Worm (Caenorhabditis elegans) whole organism, L1 larva: ENCODE data around the gene dao-3.

Source experiments
- C16A3.4 ChIP-seq: fragments of 150-350 bp; optimal IDR thresholded peaks from 2 replicates; lab custom pipeline; 2014; ENCODE audit warnings: missing biosample characterization, missing genetic modification characterization
- C34B4.2 ChIP-seq: sonication (generic microtip); optimal IDR thresholded peaks from 2 replicates; lab custom pipeline; 2017; ENCODE audit warnings: mild to moderate bottlenecking, missing genetic modification characterization, missing compliant biosample characterization
- alr-1 ChIP-seq: fragments of 200-800 bp; sonication (Bioruptor generic); optimal IDR thresholded peaks from 2 replicates; lab custom pipeline; 2018; ENCODE audit warnings: borderline replicate concordance, mild to moderate bottlenecking, missing genetic modification characterization, missing compliant biosample characterization
- blmp-1 ChIP-seq: fragments of 150-350 bp; optimal IDR thresholded peaks from 2 replicates; lab custom pipeline; 2014; ENCODE audit warnings: missing biosample characterization, missing genetic modification characterization
- ceh-90 ChIP-seq: sonication (generic microtip); optimal IDR thresholded peaks from 2 replicates; lab custom pipeline; 2016; ENCODE audit warnings: missing genetic modification characterization, missing compliant biosample characterization
- ces-1 ChIP-seq: fragments of 150-350 bp; optimal IDR thresholded peaks from 2 replicates; lab custom pipeline; 2014; ENCODE audit warnings: missing biosample characterization, missing genetic modification reagents, missing genetic modification characterization
- dpl-1 ChIP-seq, 3 experiments: fragments of 150-350 bp in 2 of 3; sonication (generic microtip) in 1 of 3; optimal IDR thresholded peaks; 2 replicates each; lab custom pipeline; 2014 to 2017; ENCODE audit warnings: missing biosample characterization in 3 of 3, missing genetic modification characterization in 3 of 3, missing genetic modification reagents in 3 of 3
- dsc-1 ChIP-seq: sonication (generic microtip); optimal IDR thresholded peaks from 2 replicates; lab custom pipeline; 2016; ENCODE audit warnings: mild to moderate bottlenecking, missing genetic modification characterization, missing compliant biosample characterization
- efl-1 ChIP-seq, 4 experiments: fragments of 150-350 bp; optimal IDR thresholded peaks in 3 of 4; peaks in 1 of 4; 1 replicate in 1 of 4; 2 replicates in 3 of 4; lab custom pipeline; 2014; ENCODE audit warnings: missing biosample characterization in 2 of 4, missing genetic modification characterization in 2 of 4, missing genetic modification reagents in 2 of 4
- efl-3 ChIP-seq: fragments of 200-800 bp; sonication (Bioruptor generic); optimal IDR thresholded peaks from 2 replicates; lab custom pipeline; 2018; ENCODE audit warnings: mild to moderate bottlenecking, missing genetic modification characterization, missing compliant biosample characterization
- egl-27 ChIP-seq, 2 experiments: fragments of 150-350 bp in 1 of 2; sonication (generic microtip); optimal IDR thresholded peaks; 3 replicates each; lab custom pipeline; 2017 to 2018; ENCODE audit warnings: missing biosample characterization in 2 of 2, missing genetic modification characterization in 2 of 2, missing genetic modification reagents in 2 of 2
- elt-2 ChIP-seq: sonication (generic microtip); optimal IDR thresholded peaks from 2 replicates; lab custom pipeline; 2016; ENCODE audit warnings: missing genetic modification characterization, mild to moderate bottlenecking, inconsistent platforms, missing compliant biosample characterization, missing genetic modification reagents
- fkh-4 ChIP-seq: sonication (generic microtip); optimal IDR thresholded peaks from 2 replicates; lab custom pipeline; 2016; ENCODE audit warnings: missing compliant biosample characterization, missing genetic modification characterization, borderline replicate concordance
- fos-1 ChIP-seq: fragments of 150-350 bp; optimal IDR thresholded peaks from 2 replicates; lab custom pipeline; 2014; ENCODE audit warnings: missing biosample characterization, missing genetic modification characterization
- grh-1 ChIP-seq: fragments of 200-800 bp; sonication (Bioruptor generic); IDR thresholded peaks from 2 replicates; pipeline ENCODE4 v1.3.6; 2022; ENCODE audit warnings: missing genetic modification reagents, missing genetic modification characterization, missing compliant biosample characterization
- hlh-17 ChIP-seq: fragments of 200-800 bp; sonication (Bioruptor generic); optimal IDR thresholded peaks from 2 replicates; lab custom pipeline; 2018; ENCODE audit warnings: missing genetic modification characterization, mild to moderate bottlenecking, missing compliant biosample characterization, moderate library complexity, borderline replicate concordance
- isw-1 ChIP-seq: fragments of 200-800 bp; sonication (Bioruptor generic); IDR thresholded peaks from 2 replicates; pipeline ENCODE4 v1.3.6; 2022; ENCODE audit warnings: missing genetic modification characterization, missing compliant biosample characterization
- jun-1 ChIP-seq: fragments of 150-350 bp; optimal IDR thresholded peaks from 2 replicates; lab custom pipeline; 2014; ENCODE audit warnings: missing biosample characterization, missing genetic modification reagents, missing genetic modification characterization
- lin-13 ChIP-seq: fragments of 150-350 bp; optimal IDR thresholded peaks from 2 replicates; lab custom pipeline; 2014; ENCODE audit warnings: missing biosample characterization, missing genetic modification reagents, missing genetic modification characterization
- lin-14 ChIP-seq: fragments of 200-800 bp; sonication (Bioruptor generic); optimal IDR thresholded peaks from 2 replicates; lab custom pipeline; 2018; ENCODE audit warnings: mild to moderate bottlenecking, missing genetic modification characterization, moderate library complexity, missing compliant biosample characterization
- lin-35 ChIP-seq, 2 experiments: fragments of 150-350 bp; optimal IDR thresholded peaks; 2 replicates each; lab custom pipeline; 2014; ENCODE audit warnings: missing biosample characterization in 2 of 2, missing genetic modification characterization in 2 of 2, missing genetic modification reagents in 2 of 2
- lir-3 ChIP-seq: sonication (generic microtip); optimal IDR thresholded peaks from 2 replicates; lab custom pipeline; 2016; ENCODE audit warnings: mild to moderate bottlenecking, missing genetic modification characterization, moderate library complexity, missing compliant biosample characterization; ENCODE audit not compliant: poor library complexity
- lsy-2 ChIP-seq, 2 experiments: fragments of 150-350 bp; optimal IDR thresholded peaks; 2 replicates each; lab custom pipeline; 2014; ENCODE audit warnings: missing biosample characterization in 2 of 2, missing genetic modification characterization in 2 of 2
- mab-9 ChIP-seq: fragments of 200-800 bp; sonication (Bioruptor generic); IDR thresholded peaks from 2 replicates; pipeline ENCODE4 v1.3.6; 2022; ENCODE audit warnings: missing genetic modification reagents, missing genetic modification characterization, missing compliant biosample characterization
- mep-1 ChIP-seq: fragments of 150-350 bp; optimal IDR thresholded peaks from 2 replicates; lab custom pipeline; 2014; ENCODE audit warnings: missing biosample characterization, missing genetic modification characterization
- nhr-11 ChIP-seq: fragments of 150-350 bp; optimal IDR thresholded peaks from 2 replicates; lab custom pipeline; 2014; ENCODE audit warnings: missing biosample characterization, missing genetic modification characterization
- nhr-28 ChIP-seq: fragments of 150-350 bp; optimal IDR thresholded peaks from 2 replicates; lab custom pipeline; 2014; ENCODE audit warnings: missing biosample characterization, missing genetic modification characterization
- nhr-47 ChIP-seq: sonication (generic microtip); optimal IDR thresholded peaks from 2 replicates; lab custom pipeline; 2016; ENCODE audit warnings: mild to moderate bottlenecking, missing genetic modification characterization, moderate library complexity, missing compliant biosample characterization
- nhr-71 ChIP-seq: sonication (generic microtip); optimal IDR thresholded peaks from 2 replicates; lab custom pipeline; 2016; ENCODE audit warnings: mild to moderate bottlenecking, missing genetic modification characterization, moderate library complexity, missing compliant biosample characterization
- nhr-76 ChIP-seq: sonication (generic microtip); optimal IDR thresholded peaks from 2 replicates; lab custom pipeline; 2017; ENCODE audit warnings: missing biosample characterization, missing genetic modification characterization
- nhr-77 ChIP-seq: fragments of 150-350 bp; optimal IDR thresholded peaks from 2 replicates; lab custom pipeline; 2014; ENCODE audit warnings: missing biosample characterization, missing genetic modification characterization
- nhr-85 ChIP-seq: sonication (generic microtip); peaks from one replicate; lab custom pipeline; 2016; ENCODE audit warnings: missing genetic modification characterization, inconsistent platforms, missing compliant biosample characterization
- pqm-1 ChIP-seq: sonication (generic microtip); optimal IDR thresholded peaks from 3 replicates; lab custom pipeline; 2017; ENCODE audit warnings: missing biosample characterization, missing genetic modification characterization
- rnt-1 ChIP-seq: sonication (generic microtip); optimal IDR thresholded peaks from 2 replicates; lab custom pipeline; 2016; ENCODE audit warnings: mild to moderate bottlenecking, missing genetic modification characterization, moderate library complexity, missing compliant biosample characterization
- skn-1 ChIP-seq: fragments of 150-350 bp; optimal IDR thresholded peaks from 2 replicates; lab custom pipeline; 2014; ENCODE audit warnings: missing biosample characterization, missing genetic modification characterization
- snpc-4 ChIP-seq: fragments of 150-350 bp; optimal IDR thresholded peaks from 2 replicates; lab custom pipeline; 2014; ENCODE audit warnings: missing biosample characterization, missing genetic modification characterization
- snu-23 ChIP-seq: sonication (generic microtip); optimal IDR thresholded peaks from 2 replicates; lab custom pipeline; 2016; ENCODE audit warnings: missing genetic modification characterization, missing compliant biosample characterization
- sox-4 ChIP-seq: sonication (generic microtip); optimal IDR thresholded peaks from 2 replicates; lab custom pipeline; 2016; ENCODE audit warnings: missing genetic modification characterization, missing compliant biosample characterization
- swsn-7 ChIP-seq: sonication (generic microtip); optimal IDR thresholded peaks from 2 replicates; lab custom pipeline; 2016; ENCODE audit warnings: missing genetic modification characterization, missing compliant biosample characterization
- tbx-2 ChIP-seq: sonication (generic microtip); optimal IDR thresholded peaks from 2 replicates; lab custom pipeline; 2016; ENCODE audit warnings: missing genetic modification characterization, missing compliant biosample characterization
- tlp-1 ChIP-seq: fragments of 150-350 bp; optimal IDR thresholded peaks from 2 replicates; lab custom pipeline; 2014; ENCODE audit warnings: missing biosample characterization, missing genetic modification characterization
- unc-30 ChIP-seq: sonication (generic microtip); optimal IDR thresholded peaks from 2 replicates; lab custom pipeline; 2017; ENCODE audit warnings: missing biosample characterization, missing genetic modification characterization
- unc-62 ChIP-seq: fragments of 150-350 bp; optimal IDR thresholded peaks from 2 replicates; lab custom pipeline; 2014; ENCODE audit warnings: missing biosample characterization, missing genetic modification reagents, missing genetic modification characterization
- unc-86 ChIP-seq: sonication (generic microtip); optimal IDR thresholded peaks from 2 replicates; lab custom pipeline; 2016; ENCODE audit warnings: missing genetic modification characterization, missing compliant biosample characterization
- vab-15 ChIP-seq: sonication (generic microtip); optimal IDR thresholded peaks from 2 replicates; lab custom pipeline; 2017; ENCODE audit warnings: missing genotype, mild to moderate bottlenecking, missing genetic modification characterization, missing compliant biosample characterization
- xbp-1 ChIP-seq: sonication (generic microtip); optimal IDR thresholded peaks from 2 replicates; lab custom pipeline; 2016; ENCODE audit warnings: missing genetic modification characterization, missing compliant biosample characterization
- zag-1 ChIP-seq: fragments of 150-350 bp; optimal IDR thresholded peaks from 2 replicates; lab custom pipeline; 2014; ENCODE audit warnings: missing biosample characterization, missing genetic modification characterization
- zip-4 ChIP-seq: fragments of 200-800 bp; sonication (Bioruptor generic); optimal IDR thresholded peaks from 2 replicates; lab custom pipeline; 2018; ENCODE audit warnings: mild to moderate bottlenecking, missing genetic modification characterization, moderate library complexity, missing compliant biosample characterization
- ztf-11 ChIP-seq, 2 experiments: sonication (generic microtip); optimal IDR thresholded peaks; 2 replicates each; lab custom pipeline; 2016 to 2017; ENCODE audit warnings: missing genetic modification characterization in 2 of 2, missing biosample characterization in 1 of 2, missing compliant biosample characterization in 1 of 2
- ztf-4 ChIP-seq: fragments of 150-350 bp; optimal IDR thresholded peaks from 2 replicates; lab custom pipeline; 2014; ENCODE audit warnings: missing biosample characterization, missing genetic modification characterization

dao-3 gene

DNA sequence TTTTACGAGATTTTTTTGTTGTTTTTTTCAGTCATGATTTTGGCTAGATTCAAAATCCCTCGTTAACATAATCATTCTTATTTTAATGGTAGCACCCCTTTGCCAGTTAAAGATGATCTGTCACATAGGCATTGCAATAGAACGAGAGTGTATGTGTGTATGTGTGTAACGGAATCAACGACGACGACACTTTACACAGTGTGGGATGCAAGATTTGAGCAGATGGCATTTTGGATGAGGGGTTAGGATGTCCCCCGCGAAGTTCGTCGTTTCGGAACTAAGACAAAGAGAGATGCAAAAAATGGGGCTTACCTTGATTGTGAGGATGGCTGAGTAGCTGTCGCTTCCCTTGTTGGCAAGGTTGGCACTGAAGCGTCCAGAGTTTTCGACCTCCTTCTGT, 34.3 kb downstream of the dao-3 start:
- no peak for TF ChIP-seq hlh-17 (GFP tag; lab: Kevin White, UChicago)
- no peak for TF ChIP-seq unc-86
- peak; percentile 13 for TF ChIP-seq lin-14 (GFP tag; lab: Kevin White, UChicago)
- no peak for TF ChIP-seq ces-1 (GFP tag; lab: Kevin White, UChicago)
- no peak for TF ChIP-seq ztf-11 (tag; optimal IDR thresholded peaks at IDR 0.05; lab: Kevin White, UChicago)
- TF ChIP-seq ceh-90 (tag; lab: Kevin White, UChicago), result no peak
- no peak for TF ChIP-seq vab-15 (tag; lab: Kevin White, UChicago)
- TF ChIP-seq nhr-77 (tag; lab: Kevin White, UChicago), result no peak
- no peak for TF ChIP-seq snu-23 (GFP tag; lab: Kevin White, UChicago)
- no peak for TF ChIP-seq zag-1 (tag; lab: Kevin White, UChicago)
- no peak for TF ChIP-seq C34B4.2 (tag; lab: Kevin White, UChicago)
- no peak for TF ChIP-seq jun-1 (tag; lab: Kevin White, UChicago)
- TF ChIP-seq isw-1 (GFP tag; lab: Robert Waterston, UW), result no peak
- peak; percentile 27 for TF ChIP-seq dsc-1 (tag; lab: Kevin White, UChicago)
- TF ChIP-seq lir-3 (tag; lab: Kevin White, UChicago), result no peak
- TF ChIP-seq unc-30 (tag; lab: Kevin White, UChicago), result no peak
- no peak for TF ChIP-seq nhr-47 (tag; lab: Kevin White, UChicago)
- TF ChIP-seq egl-27 (tag; optimal IDR thresholded peaks at IDR 0.05; lab: Kevin White, UChicago), result no peak
- peak; percentile 35 for TF ChIP-seq rnt-1 (tag; lab: Kevin White, UChicago)
- no peak for TF ChIP-seq nhr-11 (tag; lab: Kevin White, UChicago)
- TF ChIP-seq mab-9 (GFP tag; lab: Robert Waterston, UW), result no peak

DNA sequence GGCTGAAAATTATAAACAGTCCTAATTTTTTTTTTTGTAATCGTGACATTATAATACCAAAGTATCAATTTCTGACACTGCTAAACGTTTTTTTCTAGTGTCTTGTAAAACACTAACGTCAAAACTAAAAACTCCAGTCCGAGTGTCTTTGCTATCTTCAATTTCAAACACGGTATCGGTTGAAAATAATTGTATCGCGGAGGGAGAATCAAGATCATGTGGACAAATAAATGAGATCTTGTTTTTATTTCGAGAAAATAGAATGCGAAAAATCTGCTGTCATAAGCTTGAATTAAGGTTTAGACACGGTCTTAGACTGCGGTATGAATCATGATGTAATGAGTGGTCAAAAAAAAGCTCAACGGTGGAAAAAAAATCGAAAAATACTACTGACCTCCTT, 37.7 kb downstream of the dao-3 start:
- TF ChIP-seq sox-4, result peak; percentile 9
- TF ChIP-seq blmp-1 (tag; lab: Kevin White, UChicago), result no peak
- peak in 1 of 2 experiments; percentile 33 for TF ChIP-seq lin-35 (GFP tag; optimal IDR thresholded peaks at IDR 0.05; lab: Kevin White, UChicago)
- TF ChIP-seq nhr-28 (tag; lab: Kevin White, UChicago), result no peak
- peak; percentile 14 for TF ChIP-seq rnt-1 (tag; lab: Kevin White, UChicago)
- no peak for TF ChIP-seq unc-30 (tag; lab: Kevin White, UChicago)
- no peak for TF ChIP-seq isw-1 (GFP tag; lab: Robert Waterston, UW)
- TF ChIP-seq nhr-71 (tag; lab: Kevin White, UChicago), result peak; percentile 50
- TF ChIP-seq efl-1 (optimal IDR thresholded peaks at IDR 0.05; lab: Kevin White, UChicago), result peak in 1 of 2 experiments; percentile 9
- TF ChIP-seq efl-1 (GFP tag; optimal IDR thresholded peaks at IDR 0.05 in 1 of 2; lab: Kevin White, UChicago), result no peak
- no peak for TF ChIP-seq tlp-1 (tag; lab: Kevin White, UChicago)
- TF ChIP-seq dpl-1 (GFP tag; optimal IDR thresholded peaks at IDR 0.05; lab: Kevin White, UChicago), result no peak
- no peak for TF ChIP-seq skn-1
- TF ChIP-seq alr-1 (tag; lab: Kevin White, UChicago), result no peak
- TF ChIP-seq mab-9 (GFP tag; lab: Robert Waterston, UW), result no peak
- TF ChIP-seq C16A3.4 (tag; lab: Kevin White, UChicago), result peak; percentile 40
- no peak for TF ChIP-seq elt-2 (tag; lab: Kevin White, UChicago)
- no peak for TF ChIP-seq lin-13 (GFP tag; lab: Kevin White, UChicago)
- no peak for TF ChIP-seq ztf-4 (tag; lab: Kevin White, UChicago)
- no peak for TF ChIP-seq ceh-90 (tag; lab: Kevin White, UChicago)
- no peak for TF ChIP-seq snpc-4
- TF ChIP-seq swsn-7, result peak; percentile 9
- no peak for TF ChIP-seq efl-3
- TF ChIP-seq nhr-76 (tag; lab: Kevin White, UChicago), result no peak
- TF ChIP-seq zag-1 (tag; lab: Kevin White, UChicago), result no peak
- peak; percentile 50 for TF ChIP-seq mep-1
- no peak for TF ChIP-seq zip-4
- peak; percentile 7 for TF ChIP-seq fos-1 (tag; lab: Kevin White, UChicago)
- TF ChIP-seq lsy-2 (tag; optimal IDR thresholded peaks at IDR 0.05; lab: Kevin White, UChicago), result no peak
- no peak for TF ChIP-seq tbx-2
- TF ChIP-seq nhr-85, result no peak
- TF ChIP-seq fkh-4 (tag; lab: Kevin White, UChicago), result no peak
- no peak for TF ChIP-seq pqm-1
- no peak for TF ChIP-seq grh-1 (GFP tag; lab: Robert Waterston, UW)
- TF ChIP-seq C34B4.2 (tag; lab: Kevin White, UChicago), result no peak
- TF ChIP-seq unc-62 (GFP tag; lab: Kevin White, UChicago), result no peak
- TF ChIP-seq egl-27 (tag; optimal IDR thresholded peaks at IDR 0.05; lab: Kevin White, UChicago), result no peak
- peak; percentile 12 for TF ChIP-seq lir-3 (tag; lab: Kevin White, UChicago)
- TF ChIP-seq xbp-1 (tag; lab: Kevin White, UChicago), result peak; percentile 38
